Fruit fly (Drosophila melanogaster): Measurements from ENCODE around the gene CG13999.

The CG13999 gene

dm6 chr2L:5906893-5907850 is 49.1 kb downstream of the CG13999 start, which contains the start of gene bchs (continued):
- TF ChIP-seq az2 (GFP tag; optimal IDR thresholded peaks at IDR 0.05) (peak; percentile 42), CG16863 (GFP tag; optimal IDR thresholded peaks at IDR 0.05) (peak; percentile 85), D19B (GFP tag; optimal IDR thresholded peaks at IDR 0.05) (peak; percentile 58), CrebB (tag; optimal IDR thresholded peaks at IDR 0.05) (peak; percentile 96), Sox100B (GFP tag; optimal IDR thresholded peaks at IDR 0.05) (no peak), CG3281 (GFP tag; optimal IDR thresholded peaks at IDR 0.05) (peak; percentile 92), Ada2b (GFP tag; IDR thresholded peaks at IDR 0.05) (peak; percentile 30; the same call in 1 of the 2 replicates), run (tag; optimal IDR thresholded peaks at IDR 0.05) (peak; percentile 80), gcm2 (GFP tag; optimal IDR thresholded peaks at IDR 0.05) (peak; percentile 57), MBD-R2 (GFP tag; IDR thresholded peaks at IDR 0.05) (peak; percentile 43), dmrt99B (tag; optimal IDR thresholded peaks at IDR 0.05) (no peak), dati (GFP tag; IDR thresholded peaks at IDR 0.05) (no peak), Dref (GFP tag; IDR thresholded peaks at IDR 0.05) (peak; percentile 83), CG10274 (GFP tag; optimal IDR thresholded peaks at IDR 0.05) (peak; percentile 75), Six4 (GFP tag; optimal IDR thresholded peaks at IDR 0.05) (peak; percentile 69), klu (GFP tag; IDR thresholded peaks at IDR 0.05) (no peak), Fer3 (tag; optimal IDR thresholded peaks at IDR 0.05) (peak; percentile 88), CG8388 (GFP tag; optimal IDR thresholded peaks at IDR 0.05) (peak; percentile 65), cwo (GFP tag; optimal IDR thresholded peaks at IDR 0.05) (peak; percentile 86), CG15073 (GFP tag; optimal IDR thresholded peaks at IDR 0.05) (no peak), CG11560 (tag; IDR thresholded peaks at IDR 0.05) (no peak), CG1602 (GFP tag; optimal IDR thresholded peaks at IDR 0.05) (peak; percentile 65), CG10431 (GFP tag; optimal IDR thresholded peaks at IDR 0.05) (no peak), sug (tag; optimal IDR thresholded peaks at IDR 0.05) (no peak), CG9932 (GFP tag; IDR thresholded peaks at IDR 0.05) (peak; percentile 75), CG2678 (tag; optimal IDR thresholded peaks at IDR 0.05) (peak; percentile 90), CG17912 (GFP tag; optimal IDR thresholded peaks at IDR 0.05) (peak; percentile 92), Awh (GFP tag; IDR thresholded peaks at IDR 0.05) (peak; percentile 96), NFAT (GFP tag; IDR thresholded peaks at IDR 0.05) (peak; percentile 57; the same call in 1 of the 2 replicates), gcm (GFP tag; optimal IDR thresholded peaks at IDR 0.05) (peak; percentile 87), CG15601 (tag; optimal IDR thresholded peaks at IDR 0.05) (peak; percentile 97), fd102C (GFP tag; optimal IDR thresholded peaks at IDR 0.05) (peak; percentile 79), HmgZ (tag; optimal IDR thresholded peaks at IDR 0.05) (peak; percentile 96), CG18599 (GFP tag; optimal IDR thresholded peaks at IDR 0.05) (peak; percentile 97), hbn (GFP tag; IDR thresholded peaks at IDR 0.05; ENCODE audit: partially characterized antibody) (no peak), CG12942 (GFP tag; optimal IDR thresholded peaks at IDR 0.05) (peak; percentile 85), z (GFP tag; IDR thresholded peaks at IDR 0.05) (peak; percentile 79), kay (GFP tag; optimal IDR thresholded peaks at IDR 0.05) (peak; percentile 71), emc (GFP tag; optimal IDR thresholded peaks at IDR 0.05) (no peak), al (GFP tag; IDR thresholded peaks at IDR 0.05) (no peak), Abd-B (GFP tag; optimal IDR thresholded peaks at IDR 0.05) (no peak), ttk (GFP tag; IDR thresholded peaks at IDR 0.05) (no peak), D19A (tag; optimal IDR thresholded peaks at IDR 0.05) (no peak), Max (GFP tag; optimal IDR thresholded peaks at IDR 0.05) (peak; percentile 83), CG1529 (GFP tag; optimal IDR thresholded peaks at IDR 0.05) (peak; percentile 93), CHES-1-like (GFP tag; optimal IDR thresholded peaks at IDR 0.05) (peak; percentile 90), gce (GFP tag; IDR thresholded peaks at IDR 0.05) (peak; percentile 93), Ets97D (GFP tag; optimal IDR thresholded peaks at IDR 0.05) (peak; percentile 39), CG4424 (GFP tag; optimal IDR thresholded peaks at IDR 0.05) (no peak)
